Worm (Caenorhabditis elegans) whole organism, dauer: ENCODE results near the gene cks-1.

Source experiments
- unc-62 ChIP-seq: sonication (generic microtip); optimal IDR thresholded peaks from 2 replicates; lab custom pipeline; 2017; ENCODE audit warnings: missing biosample characterization, missing genetic modification reagents, missing genetic modification characterization

The cks-1 gene

DNA sequence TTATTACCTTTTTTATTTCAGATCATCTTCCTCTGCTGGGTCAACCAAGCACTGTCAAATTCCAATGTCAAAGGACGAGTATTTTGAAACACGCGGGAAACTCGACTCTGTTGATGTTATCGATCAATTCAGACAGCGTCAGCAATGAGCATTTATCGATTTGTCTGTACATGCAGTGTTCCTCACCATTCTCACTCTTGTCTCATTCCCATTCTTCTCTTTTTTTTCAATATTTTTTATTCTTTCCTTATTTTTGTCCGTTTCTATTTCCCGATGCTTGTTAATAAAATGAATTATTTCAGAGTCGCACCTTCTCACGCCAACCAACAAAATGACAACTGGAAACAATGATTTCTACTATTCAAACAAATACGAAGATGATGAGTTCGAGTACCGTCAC lies at the start of gene cks-1:
cks-1 (plus strand) TSS at position 301 of the 400 bp plus-strand sequence.
- no peak for TF ChIP-seq unc-62 (GFP tag; lab: Kevin White, UChicago)

DNA sequence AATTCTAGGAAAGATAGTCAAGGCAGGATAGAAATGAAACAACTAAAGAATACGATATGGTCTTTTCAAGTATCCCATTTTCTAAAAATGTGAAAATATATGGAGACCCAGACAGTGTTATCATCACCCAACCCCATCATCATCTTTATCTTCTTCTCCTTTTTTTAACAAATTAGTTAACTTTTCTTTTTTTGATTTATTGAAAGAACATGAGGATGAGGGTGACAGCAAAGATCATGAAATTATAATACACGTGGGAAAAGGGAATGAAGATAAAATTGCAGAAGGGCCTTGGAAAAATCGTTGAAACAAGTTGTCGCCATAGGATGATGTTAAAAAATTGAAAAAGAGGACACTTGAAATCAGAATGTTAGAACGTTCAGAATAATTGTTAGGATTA lies 49.5 kb upstream of the cks-1 start:
- TF ChIP-seq unc-62 (GFP tag; lab: Kevin White, UChicago): no peak

- no peak for TF ChIP-seq unc-62 (GFP tag; lab: Kevin White, UChicago)
Observed at ce11 chrIV:8472493-8472892, 41.2 kb upstream of the cks-1 start, which contains the start of gene oat-1. TSS of gene oat-1 (minus strand) at chrIV:8472593.

DNA sequence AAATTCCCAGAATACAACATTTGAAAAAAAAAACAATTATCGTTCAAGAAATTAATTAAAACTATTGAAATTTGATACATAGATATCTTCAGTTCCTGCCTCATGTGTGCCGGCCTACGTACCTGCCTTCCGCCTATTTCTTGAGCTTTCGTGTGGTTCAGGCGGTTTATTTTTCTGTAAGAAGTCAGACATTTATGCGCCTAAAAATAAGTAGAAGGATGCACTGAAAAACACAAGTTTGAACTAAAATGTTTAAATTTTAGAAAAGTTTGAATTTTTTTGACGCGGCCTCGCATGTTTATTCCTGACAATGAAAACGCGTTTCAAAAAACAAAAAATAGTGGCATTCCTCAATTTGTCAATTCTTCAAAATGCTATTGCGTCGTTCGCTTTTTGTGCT lies 40.0 kb upstream of the cks-1 start, which contains the start of gene C28C12.11:
C28C12.11 (plus strand) TSS at position 301 of the 400 bp plus-strand sequence.
- no peak for TF ChIP-seq unc-62 (GFP tag; lab: Kevin White, UChicago)

DNA sequence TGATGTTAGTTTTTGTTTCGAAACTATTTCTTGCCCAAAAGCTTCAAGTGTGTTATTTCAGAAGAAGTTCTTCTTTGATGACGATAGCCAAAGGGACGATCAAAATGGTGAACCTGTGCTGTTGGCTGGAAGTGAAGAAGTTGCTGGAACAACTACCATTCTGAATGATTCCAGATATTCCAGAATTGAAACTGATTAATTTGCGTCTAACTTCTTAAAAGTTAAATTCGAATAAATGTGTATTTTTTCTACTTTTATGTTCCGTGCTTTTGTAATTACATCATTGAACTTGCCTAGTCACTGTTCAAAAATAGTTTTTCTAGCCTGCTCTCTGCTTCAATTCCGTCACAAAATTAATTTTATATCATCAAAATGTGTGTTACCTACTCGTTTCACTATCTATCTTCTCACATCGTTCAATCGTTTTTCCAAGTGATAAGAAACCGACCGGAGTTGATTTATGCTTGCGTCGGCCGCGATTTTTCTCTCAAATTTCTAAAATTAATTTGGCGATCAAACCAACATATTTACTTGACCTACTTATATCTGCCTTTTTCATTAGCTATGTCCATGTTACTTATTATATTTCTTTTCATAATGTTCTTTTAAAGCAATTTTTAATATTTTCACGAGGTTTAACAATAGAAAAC lies 38.6 kb upstream of the cks-1 start:
- TF ChIP-seq unc-62 (GFP tag; lab: Kevin White, UChicago): no peak

DNA sequence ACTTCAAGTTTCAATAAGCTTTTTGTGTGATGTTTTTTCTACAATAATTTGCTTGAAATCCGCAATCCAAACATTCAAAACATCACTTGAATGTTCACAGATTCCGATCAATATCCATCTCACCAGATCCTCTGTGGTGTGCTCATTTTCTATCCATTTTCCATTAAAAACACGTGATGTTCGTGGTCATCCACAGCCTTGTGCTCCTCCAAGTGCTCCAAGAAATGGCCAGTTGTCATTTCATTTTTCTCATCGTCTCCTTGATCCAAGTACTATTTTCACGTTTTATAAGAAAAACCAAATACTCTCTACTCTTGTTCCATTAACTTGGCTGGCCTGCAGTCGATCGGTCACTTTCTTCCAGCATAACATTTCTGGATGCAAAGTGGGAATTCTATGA lies 37.6 kb upstream of the cks-1 start:
- TF ChIP-seq unc-62 (GFP tag; lab: Kevin White, UChicago): no peak

DNA sequence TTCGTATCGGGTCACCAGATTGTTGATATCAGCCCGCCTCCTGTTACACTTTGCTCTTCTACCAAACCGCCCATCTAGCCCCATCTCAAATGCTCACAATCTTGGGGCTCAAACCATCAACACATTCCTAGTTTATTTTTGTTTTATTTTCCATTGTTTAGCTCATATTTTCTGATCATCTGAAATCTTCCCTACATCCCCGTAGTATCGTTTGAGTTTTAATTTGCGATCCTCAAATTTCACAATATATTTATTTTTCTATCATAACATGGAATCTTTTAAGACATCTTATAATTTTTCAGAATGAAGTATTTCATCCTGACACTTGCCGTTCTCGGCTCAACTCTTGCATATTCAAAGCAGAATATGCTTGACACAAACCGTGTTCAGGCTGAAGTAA lies 36.8 kb upstream of the cks-1 start, which contains the start of gene spp-10:
spp-10 (plus strand) TSS at position 301 of the 400 bp plus-strand sequence.
- TF ChIP-seq unc-62 (GFP tag; lab: Kevin White, UChicago): no peak

- TF ChIP-seq unc-62 (GFP tag; lab: Kevin White, UChicago): no peak
Observed at ce11 chrIV:8478516-8478915, 35.2 kb upstream of the cks-1 start.

DNA sequence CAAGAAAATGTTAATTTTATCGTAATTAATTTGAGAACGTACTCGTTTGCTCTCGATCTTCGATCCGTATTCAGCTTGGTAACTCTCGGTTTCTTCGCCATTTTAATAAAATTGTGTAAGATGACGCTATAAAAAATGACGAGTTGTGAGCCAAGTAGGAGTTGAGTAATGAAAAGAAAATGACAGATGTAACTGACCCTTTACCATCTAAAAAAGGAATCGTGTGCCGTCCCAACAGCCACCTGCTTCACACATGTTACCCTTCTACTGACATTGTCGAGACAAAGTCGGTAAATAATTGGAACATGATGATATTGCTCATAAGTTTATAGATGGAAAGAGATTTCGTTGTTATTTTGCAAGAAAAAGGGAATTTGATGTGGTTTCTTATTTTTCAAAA lies 34.4 kb upstream of the cks-1 start, which contains the start of gene hlh-12:
hlh-12 (minus strand) TSS at position 101 of the 400 bp plus-strand sequence.
- no peak for TF ChIP-seq unc-62 (GFP tag; lab: Kevin White, UChicago)

ce11 chrIV:8481308-8481707 lies 32.4 kb upstream of the cks-1 start, which contains the start of gene spp-8:
TSS of gene spp-8 (plus strand) at chrIV:8481664.
- TF ChIP-seq unc-62 (GFP tag; lab: Kevin White, UChicago): no peak

DNA sequence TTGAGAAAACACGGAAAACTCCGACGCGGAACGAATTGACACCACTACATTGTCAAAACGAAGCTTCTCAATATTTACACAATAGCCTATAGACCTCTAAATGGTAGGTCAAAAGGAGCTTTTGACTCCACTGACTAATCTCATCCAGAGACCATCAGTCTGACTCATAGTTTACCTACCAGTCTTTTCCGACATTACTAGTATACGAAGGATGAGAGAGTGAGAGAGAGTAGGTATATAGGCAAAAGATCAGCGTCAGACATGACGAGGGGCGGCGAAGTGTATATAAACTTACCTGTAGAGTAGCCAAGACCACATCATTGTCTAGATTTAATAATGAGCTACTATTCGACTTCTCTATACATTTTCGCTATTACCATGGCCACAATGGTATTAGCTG lies 26.5 kb upstream of the cks-1 start, which contains the start of gene srlf-3:
srlf-3 (plus strand) TSS at position 301 of the 400 bp plus-strand sequence.
- no peak for TF ChIP-seq unc-62 (GFP tag; lab: Kevin White, UChicago)

- TF ChIP-seq unc-62 (GFP tag; lab: Kevin White, UChicago): no peak
Observed at ce11 chrIV:8488043-8488442, 25.7 kb upstream of the cks-1 start.

DNA sequence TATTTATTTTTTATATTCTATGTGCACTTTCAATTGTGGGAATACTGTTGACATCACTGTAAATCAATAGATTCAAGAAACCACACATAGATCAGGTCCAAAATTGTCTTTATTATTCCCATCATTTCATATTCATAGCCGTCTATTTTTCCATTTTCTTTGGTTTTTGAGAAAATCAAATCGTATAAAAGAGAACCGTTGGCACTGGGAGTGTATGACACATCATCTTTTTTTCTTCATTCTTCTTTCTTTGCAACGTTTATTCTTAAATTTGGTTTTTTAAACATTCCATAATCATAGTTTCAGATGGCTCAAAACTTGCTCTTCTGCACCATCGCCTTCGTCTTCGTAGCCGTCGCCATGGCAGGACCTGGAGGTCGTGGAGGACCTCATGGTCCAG lies 23.8 kb upstream of the cks-1 start, which contains the start of gene srlf-2:
srlf-2 (plus strand) TSS at position 301 of the 400 bp plus-strand sequence.
- TF ChIP-seq unc-62 (GFP tag; lab: Kevin White, UChicago): no peak

ce11 chrIV:8492242-8492641 lies 21.5 kb upstream of the cks-1 start, which contains the start of gene sru-7:
TSS of gene sru-7 (plus strand) at chrIV:8492542.
- TF ChIP-seq unc-62 (GFP tag; lab: Kevin White, UChicago): no peak

DNA sequence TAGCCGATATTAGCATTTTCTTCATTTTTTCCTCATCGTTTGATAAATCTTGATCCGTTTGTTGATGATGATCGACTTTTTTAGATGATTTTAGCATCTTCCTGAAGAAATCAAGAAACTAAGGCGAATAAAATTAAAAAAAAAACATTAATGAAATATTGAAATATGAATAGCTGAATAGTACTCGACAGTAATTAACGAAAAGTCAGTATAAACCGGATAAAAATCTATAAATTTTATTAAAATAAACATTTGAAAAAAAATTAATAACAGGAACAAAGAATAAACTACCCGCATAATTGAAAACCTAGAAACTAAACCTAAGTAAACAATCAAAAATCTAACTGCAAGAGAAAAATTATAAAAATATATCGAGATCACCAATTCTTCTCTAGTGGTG lies 17.5 kb upstream of the cks-1 start, which contains the start of gene C28C12.12:
C28C12.12 (minus strand) TSS at position 101 of the 400 bp plus-strand sequence.
- TF ChIP-seq unc-62 (GFP tag; lab: Kevin White, UChicago): no peak

- TF ChIP-seq unc-62 (GFP tag; lab: Kevin White, UChicago): no peak
Observed at ce11 chrIV:8498773-8499360, 14.9 kb upstream of the cks-1 start, which contains the start of the genes acdh-13 and mesp-1. TSS of gene acdh-13 (minus strand) at chrIV:8498823. TSS of gene mesp-1 (plus strand) at chrIV:8499310.
